Fruit fly (Drosophila melanogaster) whole organism, embryonic: Measurements from ENCODE around the gene Gk2.

Experiments
- ATbp ChIP-seq: fragments of 200-800 bp; sonication (Bioruptor generic); optimal IDR thresholded peaks from 2 replicates; lab custom pipeline; 2017; ENCODE audit warnings: missing biosample characterization, mild to moderate bottlenecking, missing genetic modification characterization, missing genetic modification reagents
- BEAF-32 ChIP-seq: fragments of 200-800 bp; sonication (Bioruptor generic); optimal IDR thresholded peaks from 3 replicates; lab custom pipeline; 2017; ENCODE audit warnings: missing biosample characterization, missing genetic modification characterization, mild to moderate bottlenecking, moderate library complexity, missing genetic modification reagents
- Bgb ChIP-seq: fragments of 200-800 bp; sonication (Bioruptor generic); IDR thresholded peaks from 2 replicates; pipeline ENCODE4 v1.3.6; 2022; ENCODE audit warnings: missing biosample characterization, missing genetic modification characterization; ENCODE audit not compliant: partially characterized antibody
- CG1024 ChIP-seq: fragments of 200-800 bp; sonication (Bioruptor generic); IDR thresholded peaks from 2 replicates; pipeline ENCODE4 v1.3.6; 2022; ENCODE audit warnings: missing biosample characterization, missing genetic modification characterization
- CG14667 ChIP-seq: fragments of 200-800 bp; sonication (Bioruptor generic); IDR thresholded peaks from 2 replicates; pipeline ENCODE4 v1.3.6; 2022; ENCODE audit warnings: missing biosample characterization, missing genetic modification characterization
- CG15011 ChIP-seq: fragments of 200-800 bp; sonication (Bioruptor generic); optimal IDR thresholded peaks from 3 replicates; lab custom pipeline; 2018; ENCODE audit warnings: missing biosample characterization, mild to moderate bottlenecking, missing genetic modification characterization
- CG17912 ChIP-seq: fragments of 200-800 bp; sonication (Bioruptor generic); optimal IDR thresholded peaks from 2 replicates; lab custom pipeline; 2018; ENCODE audit warnings: missing biosample characterization, mild to moderate bottlenecking, missing genetic modification characterization
- CG2199 ChIP-seq: fragments of 200-800 bp; sonication (Bioruptor generic); IDR thresholded peaks from 3 replicates; pipeline ENCODE4 v1.3.6; 2022; ENCODE audit warnings: missing biosample characterization, missing genetic modification characterization
- CG2202 ChIP-seq: fragments of 200-800 bp; sonication (Bioruptor generic); optimal IDR thresholded peaks from 2 replicates; lab custom pipeline; 2018; ENCODE audit warnings: missing biosample characterization, mild to moderate bottlenecking, missing genetic modification characterization
- CG2889 ChIP-seq: fragments of 200-800 bp; sonication (Bioruptor generic); IDR thresholded peaks from 3 replicates; pipeline ENCODE4 v1.3.6; 2022; ENCODE audit warnings: missing biosample characterization, missing genetic modification characterization
- CG30403 ChIP-seq: fragments of 200-800 bp; sonication (Bioruptor generic); optimal IDR thresholded peaks from 3 replicates; lab custom pipeline; 2016; ENCODE audit warnings: missing biosample characterization, missing genetic modification characterization
- CG34422 ChIP-seq: fragments of 200-800 bp; sonication (Bioruptor generic); IDR thresholded peaks from 3 replicates; pipeline ENCODE4 v1.3.6; 2022; ENCODE audit warnings: missing biosample characterization, missing genetic modification characterization
- CG4820 ChIP-seq: fragments of 200-800 bp; sonication (Bioruptor generic); optimal IDR thresholded peaks from 3 replicates; lab custom pipeline; 2016; ENCODE audit warnings: missing biosample characterization, missing genetic modification characterization
- CG6254 ChIP-seq: fragments of 200-800 bp; sonication (Bioruptor generic); optimal IDR thresholded peaks from 3 replicates; lab custom pipeline; 2017; ENCODE audit warnings: mild to moderate bottlenecking, missing biosample characterization, missing genetic modification reagents, missing genetic modification characterization
- CG7556 ChIP-seq: fragments of 200-800 bp; sonication (Bioruptor generic); optimal IDR thresholded peaks from 2 replicates; lab custom pipeline; 2017; ENCODE audit warnings: missing biosample characterization, mild to moderate bottlenecking, missing genetic modification characterization
- CG8924 ChIP-seq: fragments of 200-800 bp; optimal IDR thresholded peaks from 3 replicates; lab custom pipeline; 2019; ENCODE audit warnings: missing biosample characterization, mild to moderate bottlenecking, missing genetic modification characterization, moderate library complexity
- CHES-1-like ChIP-seq: fragments of 200-800 bp; sonication (Bioruptor generic); optimal IDR thresholded peaks from 2 replicates; lab custom pipeline; 2016; ENCODE audit warnings: missing biosample characterization, missing genetic modification characterization
- Chrac-16 ChIP-seq: fragments of 200-800 bp; sonication (Bioruptor generic); optimal IDR thresholded peaks from 3 replicates; lab custom pipeline; 2016; ENCODE audit warnings: missing biosample characterization, missing genetic modification characterization
- Dip2 ChIP-seq: fragments of 200-800 bp; sonication (Bioruptor generic); IDR thresholded peaks from 2 replicates; pipeline ENCODE4 v1.3.6; 2022; ENCODE audit warnings: missing biosample characterization, missing genetic modification characterization
- Dip3 ChIP-seq: fragments of 200-800 bp; sonication (Bioruptor generic); optimal IDR thresholded peaks from 3 replicates; lab custom pipeline; 2016; ENCODE audit warnings: missing biosample characterization, missing genetic modification characterization
- Fer2 ChIP-seq: fragments of 200-800 bp; sonication (Bioruptor generic); optimal IDR thresholded peaks from 2 replicates; lab custom pipeline; 2018; ENCODE audit warnings: missing biosample characterization, mild to moderate bottlenecking, missing genetic modification characterization, moderate library complexity
- HLH54F ChIP-seq: fragments of 200-800 bp; sonication (Bioruptor generic); optimal IDR thresholded peaks from 3 replicates; lab custom pipeline; 2016; ENCODE audit warnings: missing biosample characterization, missing genetic modification characterization
- Lhr ChIP-seq: fragments of 200-800 bp; sonication (Bioruptor generic); optimal IDR thresholded peaks from 3 replicates; lab custom pipeline; 2017; ENCODE audit warnings: mild to moderate bottlenecking, missing biosample characterization, missing genetic modification reagents, missing genetic modification characterization
- MTF-1 ChIP-seq: fragments of 200-800 bp; sonication (Bioruptor generic); optimal IDR thresholded peaks from 2 replicates; lab custom pipeline; 2018; ENCODE audit warnings: missing biosample characterization, mild to moderate bottlenecking, missing genetic modification characterization, borderline replicate concordance
- Mad ChIP-seq: fragments of 200-800 bp; sonication (Bioruptor generic); optimal IDR thresholded peaks from 2 replicates; lab custom pipeline; 2016; ENCODE audit warnings: missing biosample characterization, missing genetic modification characterization
- Myb ChIP-seq: fragments of 200-800 bp; sonication (Bioruptor generic); optimal IDR thresholded peaks from 2 replicates; lab custom pipeline; 2016; ENCODE audit warnings: missing biosample characterization, missing genetic modification characterization
- NfI ChIP-seq: fragments of 200-800 bp; sonication (Bioruptor generic); optimal IDR thresholded peaks from 3 replicates; lab custom pipeline; 2018; ENCODE audit warnings: missing biosample characterization, mild to moderate bottlenecking, missing genetic modification characterization, moderate library complexity
- Rx ChIP-seq: fragments of 200-800 bp; sonication (Bioruptor generic); IDR thresholded peaks from 2 replicates; pipeline ENCODE4 v1.3.6; 2022; ENCODE audit warnings: missing biosample characterization, missing genetic modification characterization
- Six4 ChIP-seq: fragments of 200-800 bp; sonication (Bioruptor generic); optimal IDR thresholded peaks from 2 replicates; lab custom pipeline; 2016; ENCODE audit warnings: missing biosample characterization, missing genetic modification characterization
- Tbp ChIP-seq: fragments of >200 bp; optimal IDR thresholded peaks from 2 replicates; lab custom pipeline; 2018; ENCODE audit warnings: missing biosample characterization, missing genetic modification characterization
- Xbp1 ChIP-seq: fragments of 200-800 bp; sonication (Bioruptor generic); optimal IDR thresholded peaks from 3 replicates; lab custom pipeline; 2016; ENCODE audit warnings: missing biosample characterization, mild to moderate bottlenecking, missing genetic modification characterization
- ab ChIP-seq: fragments of 200-800 bp; sonication (Bioruptor generic); optimal IDR thresholded peaks from 2 replicates; lab custom pipeline; 2016; ENCODE audit warnings: missing biosample characterization, missing genetic modification characterization
- bab2 ChIP-seq: fragments of 200-800 bp; sonication (Bioruptor generic); optimal IDR thresholded peaks from 2 replicates; lab custom pipeline; 2016; ENCODE audit warnings: missing biosample characterization, missing genetic modification characterization
- ci ChIP-seq: fragments of 200-800 bp; sonication (Bioruptor generic); IDR thresholded peaks from 3 replicates; pipeline ENCODE4 v1.3.6; 2022; ENCODE audit warnings: missing biosample characterization, missing genetic modification characterization
- dm ChIP-seq: fragments of 200-800 bp; sonication (Bioruptor generic); optimal IDR thresholded peaks from 3 replicates; lab custom pipeline; 2016; ENCODE audit warnings: missing biosample characterization, missing genetic modification characterization
- en ChIP-seq: fragments of 200-800 bp; sonication (Bioruptor generic); optimal IDR thresholded peaks from 2 replicates; lab custom pipeline; 2016; ENCODE audit warnings: missing biosample characterization, missing genetic modification characterization
- gsb-n ChIP-seq: fragments of 200-800 bp; sonication (Bioruptor generic); optimal IDR thresholded peaks from 3 replicates; lab custom pipeline; 2018; ENCODE audit warnings: missing biosample characterization, mild to moderate bottlenecking, missing genetic modification characterization
- hb ChIP-seq: fragments of 200-800 bp; sonication (Bioruptor generic); IDR thresholded peaks from 3 replicates; pipeline ENCODE4 v1.3.6; 2022; ENCODE audit warnings: missing biosample characterization, missing genetic modification characterization; ENCODE audit not compliant: partially characterized antibody
- jigr1 ChIP-seq: fragments of 200-800 bp; sonication (Bioruptor generic); IDR thresholded peaks from 3 replicates; pipeline ENCODE4 v1.3.6; 2022; ENCODE audit warnings: missing biosample characterization, missing genetic modification characterization
- pan ChIP-seq, 4 experiments: fragments of >200 bp in 3 of 4; fragments of 200-800 bp in 1 of 4; sonication (Bioruptor generic) in 1 of 4; optimal IDR thresholded peaks in 3 of 4; IDR thresholded peaks in 1 of 4; 2 replicates each; pipeline versions ENCODE4 v1.3.6 to Lab custom; 2017 to 2022; ENCODE audit warnings: missing biosample characterization in 2 of 4, missing genetic modification characterization in 2 of 4, mixed read lengths in 1 of 4
- pum ChIP-seq: fragments of 200-800 bp; sonication (Bioruptor generic); optimal IDR thresholded peaks from 2 replicates; lab custom pipeline; 2016; ENCODE audit warnings: missing biosample characterization, missing genetic modification characterization
- row ChIP-seq: fragments of 200-800 bp; sonication (Bioruptor generic); IDR thresholded peaks from 3 replicates; pipeline ENCODE4 v1.3.6; 2022; ENCODE audit warnings: missing biosample characterization, missing genetic modification characterization
- salm ChIP-seq: fragments of 200-800 bp; sonication (Bioruptor generic); optimal IDR thresholded peaks from 2 replicates; lab custom pipeline; 2018; ENCODE audit warnings: missing biosample characterization, mild to moderate bottlenecking, missing genetic modification characterization
- schlank ChIP-seq: fragments of 200-800 bp; sonication (Bioruptor generic); optimal IDR thresholded peaks from 2 replicates; lab custom pipeline; 2018; ENCODE audit warnings: missing biosample characterization, mild to moderate bottlenecking, missing genetic modification characterization
- stwl ChIP-seq: fragments of 200-800 bp; sonication (Bioruptor generic); optimal IDR thresholded peaks from 3 replicates; lab custom pipeline; 2018; ENCODE audit warnings: missing biosample characterization, mild to moderate bottlenecking, missing genetic modification characterization, moderate library complexity
- tin ChIP-seq: fragments of 200-800 bp; sonication (Bioruptor generic); optimal IDR thresholded peaks from 3 replicates; lab custom pipeline; 2016; ENCODE audit warnings: missing biosample characterization, missing genetic modification characterization
- trh ChIP-seq: fragments of 200-800 bp; sonication (Bioruptor generic); optimal IDR thresholded peaks from 2 replicates; lab custom pipeline; 2016; ENCODE audit warnings: missing biosample characterization, missing genetic modification characterization
- wdn ChIP-seq: fragments of 200-800 bp; sonication (Bioruptor generic); IDR thresholded peaks from 2 replicates; pipeline ENCODE4 v1.3.6; 2022; ENCODE audit warnings: missing biosample characterization, missing genetic modification characterization

The Gk2 gene

DNA sequence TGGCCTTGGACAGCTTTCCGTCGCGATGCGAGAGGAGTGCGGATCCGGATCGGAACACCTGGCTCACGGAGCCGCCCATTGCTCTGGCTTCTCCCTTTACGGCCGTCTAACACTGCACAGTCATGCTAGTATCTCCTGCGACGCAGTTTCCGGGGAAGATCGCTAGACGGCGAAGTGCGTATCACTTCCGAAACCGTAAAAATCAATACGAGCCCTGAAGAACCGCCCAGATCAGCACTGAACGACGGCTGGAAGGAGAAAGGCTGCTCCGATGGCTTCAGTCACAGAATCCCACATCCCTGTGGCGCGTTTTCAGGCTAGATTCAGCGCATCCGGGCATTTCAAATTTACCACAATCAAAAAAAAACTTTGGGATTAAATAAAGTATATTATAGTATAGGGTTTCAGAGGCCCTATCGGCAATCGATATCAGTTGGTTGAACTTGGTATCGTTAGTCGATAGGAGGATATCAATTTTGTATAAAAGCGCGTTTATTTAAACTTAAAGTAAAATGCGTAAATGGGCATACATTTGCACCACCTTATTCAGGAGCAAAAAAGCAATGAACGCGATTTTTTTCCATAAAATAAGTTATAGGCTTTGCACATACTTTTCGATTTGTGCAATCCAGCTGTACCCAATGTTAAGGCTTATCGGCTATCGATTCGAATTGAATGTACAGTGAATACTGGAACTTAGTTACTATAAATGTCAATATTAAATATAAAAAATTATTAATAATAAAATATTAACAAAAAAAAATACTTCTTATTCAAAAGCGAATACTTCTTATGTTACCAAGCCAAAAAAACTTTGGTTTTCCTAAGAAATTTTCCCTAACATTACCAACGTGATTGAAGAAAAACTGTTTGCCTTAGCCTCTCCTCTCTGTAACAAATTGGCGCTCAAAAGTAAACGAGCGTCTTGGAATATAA lies 36.8 kb downstream of the Gk2 start, which contains the start of the genes CG13933 and PolD2 (continued):
- TF ChIP-seq CG30403 (peak; percentile 92), Rx (GFP tag; lab: Robert Waterston, UW) (peak; percentile 96), row (GFP tag; lab: Robert Waterston, UW) (peak; percentile 100), pan (optimal IDR thresholded peaks at IDR 0.05; lab: Kevin White, UChicago) (no peak), pan (GFP tag; optimal IDR thresholded peaks at IDR 0.05 in 1 of 2, IDR thresholded peaks at IDR 0.05 in 1 of 2) (peak in 1 of 2 experiments; percentile 96), Myb (GFP tag; lab: Kevin White, UChicago) (peak; percentile 42), BEAF-32 (peak; percentile 51), Fer2 (tag; lab: Kevin White, UChicago) (peak; percentile 44), hb (GFP tag; lab: Robert Waterston, UW) (peak; percentile 90), ci (peak; percentile 99), Six4 (GFP tag; lab: Kevin White, UChicago) (peak; percentile 71), en (GFP tag; lab: Kevin White, UChicago) (peak; percentile 26), wdn (GFP tag; lab: Robert Waterston, UW) (peak; percentile 97), Xbp1 (GFP tag; lab: Kevin White, UChicago) (peak; percentile 98), Dip3 (GFP tag; lab: Kevin White, UChicago) (peak; percentile 77), ab (GFP tag; lab: Kevin White, UChicago) (peak; percentile 75), Chrac-16 (peak; percentile 97), stwl (tag; lab: Kevin White, UChicago) (no peak), NfI (GFP tag; lab: Kevin White, UChicago) (peak; percentile 98), CG17912 (GFP tag; lab: Kevin White, UChicago) (peak; percentile 85), CG7556 (GFP tag; lab: Kevin White, UChicago) (peak; percentile 95), ATbp (GFP tag; lab: Kevin White, UChicago) (no peak), schlank (peak; percentile 83), CG2202 (tag; lab: Kevin White, UChicago) (peak; percentile 96), HLH54F (peak; percentile 76), tin (GFP tag; lab: Kevin White, UChicago) (peak; percentile 84), CG15011 (GFP tag; lab: Kevin White, UChicago) (no peak), CG6254 (GFP tag; lab: Kevin White, UChicago) (peak; percentile 45), CG2889 (GFP tag; lab: Robert Waterston, UW) (peak; percentile 97), CG8924 (tag; lab: Kevin White, UChicago) (peak; percentile 99), gsb-n (tag; lab: Kevin White, UChicago) (peak; percentile 98), CG1024 (GFP tag; lab: Robert Waterston, UW) (peak; percentile 92), Bgb (peak; percentile 64; the same call in 1 of the 2 replicates), dm (peak; percentile 58), CHES-1-like (GFP tag; lab: Kevin White, UChicago) (peak; percentile 79), trh (GFP tag; lab: Kevin White, UChicago) (peak; percentile 92), CG2199 (GFP tag; lab: Robert Waterston, UW) (peak; percentile 89), CG4820 (peak; percentile 71), Dip2 (GFP tag; lab: Robert Waterston, UW) (no peak), salm (peak; percentile 96), Tbp (GFP tag; lab: Kevin White, UChicago) (no peak), CG34422 (peak; percentile 99), MTF-1 (GFP tag; lab: Kevin White, UChicago) (peak; percentile 72), pum (GFP tag; lab: Kevin White, UChicago) (peak; percentile 65), Lhr (no peak), Mad (peak; percentile 85), jigr1 (GFP tag; lab: Robert Waterston, UW) (peak; percentile 73; the same call in 2 of the 3 replicates), CG14667 (GFP tag; lab: Robert Waterston, UW) (peak; percentile 91), bab2 (GFP tag; lab: Kevin White, UChicago) (peak; percentile 91)
